Worm (Caenorhabditis elegans): Measurements from ENCODE around the gene glc-4.

The glc-4 gene

ce11 chrII:7207649-7208048 is 32.9 kb upstream of the glc-4 start:
- TF ChIP-seq elt-1 (tag; optimal IDR thresholded peaks at IDR 0.05) (no peak), pha-4 (tag; optimal IDR thresholded peaks at IDR 0.05) (no peak)

- no peak for TF ChIP-seq mml-1 (tag; optimal IDR thresholded peaks at IDR 0.05)
- no peak for TF ChIP-seq ceh-16 (tag; optimal IDR thresholded peaks at IDR 0.05)
- TF ChIP-seq ztf-4 (tag; optimal IDR thresholded peaks at IDR 0.05) = no peak
- no peak for TF ChIP-seq fos-1 (tag; optimal IDR thresholded peaks at IDR 0.05)
- TF ChIP-seq aly-2 (tag; optimal IDR thresholded peaks at IDR 0.05) = no peak
- TF ChIP-seq elt-3 (tag; optimal IDR thresholded peaks at IDR 0.05) = no peak
- no peak for TF ChIP-seq fkh-10 (GFP tag; optimal IDR thresholded peaks at IDR 0.05)
- TF ChIP-seq pqm-1 (tag; optimal IDR thresholded peaks at IDR 0.05) = no peak
- TF ChIP-seq lsy-12 (tag; optimal IDR thresholded peaks at IDR 0.05) = no peak
- TF ChIP-seq ZK546.5 (tag; optimal IDR thresholded peaks at IDR 0.05) = no peak
- TF ChIP-seq mdl-1 (tag; optimal IDR thresholded peaks at IDR 0.05) = no peak
- no peak for TF ChIP-seq unc-62 (GFP tag; optimal IDR thresholded peaks at IDR 0.05)
- no peak for TF ChIP-seq lin-39 (tag; optimal IDR thresholded peaks at IDR 0.05)
- no peak for TF ChIP-seq hmg-11 (tag; optimal IDR thresholded peaks at IDR 0.05)
- no peak for TF ChIP-seq lin-15B (tag; optimal IDR thresholded peaks at IDR 0.05)
Observed at ce11 chrII:7205388-7205787, 30.6 kb upstream of the glc-4 start, which contains the start of gene srd-59. TSS of gene srd-59 (plus strand) at chrII:7205688.

- TF ChIP-seq nhr-28 (tag; optimal IDR thresholded peaks at IDR 0.05) = no peak
- no peak for TF ChIP-seq lsy-12 (tag; optimal IDR thresholded peaks at IDR 0.05)
- TF ChIP-seq ceh-28 (tag; optimal IDR thresholded peaks at IDR 0.05) = no peak
- no peak for TF ChIP-seq elt-1 (tag; optimal IDR thresholded peaks at IDR 0.05)
- no peak for TF ChIP-seq nhr-76 (tag; optimal IDR thresholded peaks at IDR 0.05)
- no peak for TF ChIP-seq elt-2 (tag; optimal IDR thresholded peaks at IDR 0.05)
- TF ChIP-seq jun-1 (tag; optimal IDR thresholded peaks at IDR 0.05) = no peak
- no peak for TF ChIP-seq mml-1 (tag; optimal IDR thresholded peaks at IDR 0.05)
- no peak for TF ChIP-seq nhr-25 (tag; optimal IDR thresholded peaks at IDR 0.05)
- TF ChIP-seq fkh-10 (GFP tag; optimal IDR thresholded peaks at IDR 0.05) = no peak
- no peak for TF ChIP-seq unc-62 (GFP tag; optimal IDR thresholded peaks at IDR 0.05)
- TF ChIP-seq tbx-2 (tag; optimal IDR thresholded peaks at IDR 0.05) = no peak
- TF ChIP-seq ztf-4 (tag; optimal IDR thresholded peaks at IDR 0.05) = no peak
- no peak for TF ChIP-seq pha-4 (tag; optimal IDR thresholded peaks at IDR 0.05)
Observed at ce11 chrII:7204951-7205350, 30.2 kb upstream of the glc-4 start, which contains the start of gene srd-58. TSS of gene srd-58 (minus strand) at chrII:7205051.

- no peak for TF ChIP-seq unc-39 (tag; optimal IDR thresholded peaks at IDR 0.05)
- TF ChIP-seq elt-2 (tag; optimal IDR thresholded peaks at IDR 0.05) = no peak
- TF ChIP-seq tbx-2 (tag; optimal IDR thresholded peaks at IDR 0.05) = no peak
- TF ChIP-seq skn-1 (tag; optimal IDR thresholded peaks at IDR 0.05) = no peak
- no peak for TF ChIP-seq mdl-1 (tag; optimal IDR thresholded peaks at IDR 0.05)
- no peak for TF ChIP-seq nhr-67 (tag; optimal IDR thresholded peaks at IDR 0.05)
- TF ChIP-seq daf-12 (tag; optimal IDR thresholded peaks at IDR 0.05) = no peak
Observed at ce11 chrII:7203110-7203509, 28.4 kb upstream of the glc-4 start, which contains the start of gene srd-56. TSS of gene srd-56 (minus strand) at chrII:7203210.

- TF ChIP-seq snpc-4 (tag; optimal IDR thresholded peaks at IDR 0.05) = peak; percentile 99
- TF ChIP-seq nhr-25 (tag; optimal IDR thresholded peaks at IDR 0.05) = peak; percentile 83
- TF ChIP-seq ceh-28 (tag; optimal IDR thresholded peaks at IDR 0.05) = no peak
- peak; percentile 41 for TF ChIP-seq elt-2 (tag; optimal IDR thresholded peaks at IDR 0.05)
- TF ChIP-seq nhr-77 (tag; optimal IDR thresholded peaks at IDR 0.05) = no peak
- TF ChIP-seq nhr-43 (tag; optimal IDR thresholded peaks at IDR 0.05; ENCODE audit: poor library complexity, severe bottlenecking) = peak; percentile 78
- peak; percentile 78 for TF ChIP-seq tbx-2 (tag; optimal IDR thresholded peaks at IDR 0.05)
- no peak for TF ChIP-seq mml-1 (tag; optimal IDR thresholded peaks at IDR 0.05)
- TF ChIP-seq nhr-12 (tag; optimal IDR thresholded peaks at IDR 0.05) = no peak
- TF ChIP-seq lin-39 (tag; optimal IDR thresholded peaks at IDR 0.05) = peak; percentile 66
- peak; percentile 67 for TF ChIP-seq nfya-1 (tag; optimal IDR thresholded peaks at IDR 0.05; ENCODE audit: insufficient read depth)
- peak; percentile 24 for TF ChIP-seq sea-2 (GFP tag; optimal IDR thresholded peaks at IDR 0.05)
- peak in 1 of 3 experiments; percentile 42 for TF ChIP-seq elt-3 (tag; optimal IDR thresholded peaks at IDR 0.05)
- TF ChIP-seq nhr-67 (tag; optimal IDR thresholded peaks at IDR 0.05) = no peak
- TF ChIP-seq unc-39 (tag; optimal IDR thresholded peaks at IDR 0.05) = no peak
- no peak for TF ChIP-seq elt-1 (tag; optimal IDR thresholded peaks at IDR 0.05)
- peak; percentile 46 for TF ChIP-seq pha-4 (tag; optimal IDR thresholded peaks at IDR 0.05)
- peak; percentile 34 for TF ChIP-seq nhr-23 (tag; optimal IDR thresholded peaks at IDR 0.05)
- TF ChIP-seq mdl-1 (tag; optimal IDR thresholded peaks at IDR 0.05) = no peak
- TF ChIP-seq lsy-12 (tag; optimal IDR thresholded peaks at IDR 0.05) = peak; percentile 76
- TF ChIP-seq ZK546.5 (tag; optimal IDR thresholded peaks at IDR 0.05) = no peak
- peak; percentile 33 for TF ChIP-seq ceh-82 (tag; optimal IDR thresholded peaks at IDR 0.05)
- peak; percentile 56 for TF ChIP-seq R02D3.7 (tag; optimal IDR thresholded peaks at IDR 0.05)
- TF ChIP-seq pqm-1 (tag; optimal IDR thresholded peaks at IDR 0.05) = no peak
Observed at ce11 chrII:7200051-7200599, 25.4 kb upstream of the glc-4 start, which contains the start of gene pcrg-1. TSS of gene pcrg-1 (plus strand) at chrII:7200549.
